Worm (Caenorhabditis elegans): Measurements from ENCODE around the gene snr-3.

DNA sequence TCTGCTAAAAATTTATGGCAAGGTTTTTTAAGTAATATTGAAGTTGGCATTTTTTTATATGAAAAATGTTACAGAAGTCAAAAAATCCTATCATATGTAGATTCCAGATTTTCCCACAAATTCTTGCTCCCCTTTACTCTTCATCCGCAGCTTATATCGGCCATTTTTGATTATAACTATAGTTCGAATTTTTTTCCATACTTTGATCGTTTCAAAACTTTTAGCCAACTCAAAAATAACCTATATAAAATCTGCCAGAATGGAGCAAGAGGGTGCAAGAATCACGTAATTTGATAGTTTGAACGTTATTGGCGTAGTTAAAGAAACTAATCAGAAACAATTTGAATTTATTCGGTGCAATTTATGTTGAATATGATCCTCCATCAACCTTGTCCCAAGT is 34.4 kb upstream of the snr-3 start:
- TF ChIP-seq F39B2.1 (GFP tag; IDR thresholded peaks at IDR 0.05), result no peak
- no peak for TF ChIP-seq nhr-90 (tag; optimal IDR thresholded peaks at IDR 0.05)
- TF ChIP-seq snpc-4 (GFP tag; optimal IDR thresholded peaks at IDR 0.05), result no peak
- TF ChIP-seq snpc-4 (tag; optimal IDR thresholded peaks at IDR 0.05), result no peak
- TF ChIP-seq hmg-1.2 (GFP tag; IDR thresholded peaks at IDR 0.05), result no peak
- no peak for TF ChIP-seq sdz-38 (tag; optimal IDR thresholded peaks at IDR 0.05)
- no peak for TF ChIP-seq ceh-40 (GFP tag; IDR thresholded peaks at IDR 0.05)
- TF ChIP-seq madf-8 (GFP tag; conservative IDR thresholded peaks at IDR 0.05), result no peak
- TF ChIP-seq K12H6.12 (tag; optimal IDR thresholded peaks at IDR 0.05), result no peak
- no peak for TF ChIP-seq ama-1 (optimal IDR thresholded peaks at IDR 0.05)
- TF ChIP-seq ama-1 (GFP tag; optimal IDR thresholded peaks at IDR 0.05), result no peak
- no peak for TF ChIP-seq ztf-28 (GFP tag; IDR thresholded peaks at IDR 0.05)
- TF ChIP-seq athp-1 (tag; optimal IDR thresholded peaks at IDR 0.05), result no peak
- TF ChIP-seq ztf-26 (tag; optimal IDR thresholded peaks at IDR 0.05), result no peak
- no peak for TF ChIP-seq B0261.1 (tag; optimal IDR thresholded peaks at IDR 0.05)
- no peak for TF ChIP-seq unc-130 (GFP tag; optimal IDR thresholded peaks at IDR 0.05)
